Worm (Caenorhabditis elegans): ENCODE results near the gene W02D7.4.

Gene W02D7.4

DNA sequence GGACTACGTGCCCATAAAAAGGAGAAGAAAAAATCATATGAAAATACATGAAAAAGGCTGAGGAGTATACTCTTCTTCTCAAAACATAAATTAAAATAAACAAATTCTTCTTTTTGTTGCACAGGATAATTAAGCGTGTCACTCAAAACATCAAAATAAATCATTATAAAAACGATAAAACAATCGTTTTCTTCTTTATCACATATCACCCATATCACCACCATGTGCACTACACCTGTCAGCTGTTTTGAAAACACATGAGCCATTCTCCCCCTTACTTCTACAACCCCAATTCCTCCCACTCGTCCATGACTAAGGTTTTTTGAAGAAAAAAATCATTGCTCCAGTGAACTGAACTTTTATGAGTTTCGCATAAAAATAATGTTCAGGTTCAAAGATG lies 44.9 kb downstream of the W02D7.4 start:
- TF ChIP-seq skn-1 (tag; optimal IDR thresholded peaks at IDR 0.05) (no peak), unc-62 (GFP tag; optimal IDR thresholded peaks at IDR 0.05 in 1 of 2) (peak in 1 of 2 experiments; percentile 18), unc-62 (tag; optimal IDR thresholded peaks at IDR 0.05) (no peak), hlh-30 (tag; optimal IDR thresholded peaks at IDR 0.05; ENCODE audit: insufficient read depth) (peak; percentile 21), unc-39 (tag; optimal IDR thresholded peaks at IDR 0.05) (no peak)

DNA sequence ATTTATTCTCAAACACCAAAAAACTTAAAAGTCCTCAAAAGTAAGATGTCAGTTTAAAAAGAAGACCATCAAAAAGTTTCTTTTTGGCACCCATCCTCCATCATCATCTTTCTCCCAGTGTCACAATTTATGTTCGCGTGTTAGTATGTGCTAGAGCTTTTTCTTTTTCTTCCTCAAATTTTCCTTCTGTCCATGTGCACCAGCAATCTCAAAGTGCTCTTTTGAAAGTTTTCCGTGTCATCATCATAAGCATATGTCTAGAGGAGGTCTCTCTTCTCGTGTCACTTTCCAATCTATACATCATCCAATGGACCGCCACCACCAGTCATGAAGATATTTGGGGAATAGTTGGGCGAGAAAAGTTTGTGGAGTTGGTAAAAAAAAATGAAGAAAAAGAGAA lies 46.3 kb downstream of the W02D7.4 start:
- TF ChIP-seq nhr-10 (tag; optimal IDR thresholded peaks at IDR 0.05), result no peak
- TF ChIP-seq T20F7.1 (GFP tag; optimal IDR thresholded peaks at IDR 0.05), result no peak
- no peak for TF ChIP-seq mes-2 (tag; optimal IDR thresholded peaks at IDR 0.05; ENCODE audit: poor library complexity, severe bottlenecking)
- TF ChIP-seq nhr-28 (tag; optimal IDR thresholded peaks at IDR 0.05), result no peak
- no peak for TF ChIP-seq nhr-41 (GFP tag; IDR thresholded peaks at IDR 0.05)
- TF ChIP-seq zfp-3 (GFP tag; conservative IDR thresholded peaks at IDR 0.05), result no peak
- TF ChIP-seq ceh-82 (tag; optimal IDR thresholded peaks at IDR 0.05), result no peak
- TF ChIP-seq hlh-30 (tag; optimal IDR thresholded peaks at IDR 0.05; ENCODE audit: insufficient read depth), result peak; percentile 55
- TF ChIP-seq unc-62 (GFP tag; optimal IDR thresholded peaks at IDR 0.05 in 1 of 2), result peak in 1 of 2 experiments; percentile 22
- TF ChIP-seq unc-62 (tag; optimal IDR thresholded peaks at IDR 0.05), result no peak
- TF ChIP-seq aha-1 (tag), result no peak
- no peak for TF ChIP-seq spr-3 (GFP tag; optimal IDR thresholded peaks at IDR 0.05)
- no peak for TF ChIP-seq mxl-2 (GFP tag; conservative IDR thresholded peaks at IDR 0.05)
- no peak for TF ChIP-seq F26F4.8 (GFP tag; conservative IDR thresholded peaks at IDR 0.05)

DNA sequence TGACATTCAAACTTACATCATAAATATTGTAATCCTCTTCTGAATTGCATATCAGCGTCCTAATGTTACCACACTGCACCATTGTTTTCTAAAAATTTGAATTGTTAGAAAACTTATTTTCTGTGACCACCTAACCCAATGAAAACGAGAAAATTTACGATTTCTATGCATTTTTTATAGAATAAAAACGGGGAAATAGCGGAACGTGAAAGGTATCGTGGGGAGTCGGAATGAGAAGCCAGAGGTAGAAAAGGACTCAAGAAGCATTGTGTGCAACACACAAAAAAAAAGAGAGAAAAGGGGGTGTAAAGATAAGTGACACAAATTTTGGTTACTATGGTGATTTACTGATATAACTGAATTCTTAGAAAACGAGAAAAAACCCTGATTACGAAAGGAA lies 47.2 kb downstream of the W02D7.4 start, which contains the start of gene C16D9.6:
Gene C16D9.6 (minus strand): TSS at position 101 of the 400 bp plus-strand sequence.
- TF ChIP-seq nhr-48 (tag; optimal IDR thresholded peaks at IDR 0.05), result no peak
- TF ChIP-seq zag-1 (tag; optimal IDR thresholded peaks at IDR 0.05), result no peak
- TF ChIP-seq pha-4 (GFP tag; IDR thresholded peaks at IDR 0.05), result no peak
- TF ChIP-seq pha-4 (tag; optimal IDR thresholded peaks at IDR 0.05), result no peak
- no peak for TF ChIP-seq mxl-3 (GFP tag; optimal IDR thresholded peaks at IDR 0.05)
- no peak for TF ChIP-seq saeg-2 (GFP tag; IDR thresholded peaks at IDR 0.05)
- TF ChIP-seq zip-11 (GFP tag; IDR thresholded peaks at IDR 0.05), result no peak
- no peak for TF ChIP-seq dve-1 (tag; optimal IDR thresholded peaks at IDR 0.05; ENCODE audit: insufficient read depth)
- no peak for TF ChIP-seq F49E8.2 (tag; optimal IDR thresholded peaks at IDR 0.05; ENCODE audit: borderline replicate concordance)
- TF ChIP-seq nhr-6 (tag; optimal IDR thresholded peaks at IDR 0.05), result no peak
- no peak for TF ChIP-seq zfp-2 (tag; optimal IDR thresholded peaks at IDR 0.05)
- TF ChIP-seq nhr-77 (tag; optimal IDR thresholded peaks at IDR 0.05), result no peak
- TF ChIP-seq D1046.2 (GFP tag; IDR thresholded peaks at IDR 0.05), result no peak
- TF ChIP-seq lin-39 (tag; optimal IDR thresholded peaks at IDR 0.05), result no peak
- TF ChIP-seq lin-15B (tag; optimal IDR thresholded peaks at IDR 0.05), result no peak
- no peak for TF ChIP-seq dmd-6 (GFP tag; IDR thresholded peaks at IDR 0.05)
- TF ChIP-seq egl-27 (tag; optimal IDR thresholded peaks at IDR 0.05), result no peak
- no peak for TF ChIP-seq ceh-20 (GFP tag; IDR thresholded peaks at IDR 0.05)

DNA sequence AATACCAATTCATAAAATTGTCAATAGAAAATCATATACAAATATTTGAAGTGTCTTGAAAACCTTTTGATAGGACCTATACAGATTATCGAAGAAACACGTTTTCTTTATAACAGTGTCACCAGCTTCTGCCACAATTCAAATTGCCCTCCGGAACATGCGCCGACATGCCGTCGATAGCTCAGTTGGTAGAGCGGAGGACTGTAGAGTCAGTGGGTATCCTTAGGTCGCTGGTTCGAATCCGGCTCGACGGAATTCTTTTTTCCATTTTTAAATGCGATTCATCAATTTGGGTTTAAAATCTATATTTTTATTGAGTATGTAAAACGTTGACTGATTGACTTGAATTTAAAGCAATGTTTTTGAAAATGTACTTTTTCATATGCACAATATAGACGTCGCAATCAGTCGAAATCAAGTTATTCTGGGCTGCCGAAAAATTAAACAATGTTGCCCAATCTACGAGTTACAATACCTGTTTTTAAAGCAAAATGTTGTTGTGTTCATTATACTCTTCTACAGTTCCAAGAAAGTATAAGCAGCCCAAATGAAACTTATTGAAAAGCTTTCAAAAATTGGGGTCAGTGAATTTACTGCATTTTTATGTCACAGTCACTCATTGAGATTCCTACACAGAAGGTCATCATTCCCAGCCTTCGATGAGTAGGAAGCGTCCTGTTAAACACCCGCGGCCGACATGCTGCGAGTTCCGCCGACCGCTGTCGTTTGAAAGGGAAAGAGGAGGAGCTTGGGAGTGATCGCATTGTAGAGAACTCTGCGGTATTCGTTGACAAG lies 49.9 kb downstream of the W02D7.4 start:
- 0 out of 2 replicates have a peak, but pooled peaks have one; percentile 65 for TF ChIP-seq daf-19 (GFP tag; conservative IDR thresholded peaks at IDR 0.05)
- no peak for TF ChIP-seq dpl-1 (GFP tag; optimal IDR thresholded peaks at IDR 0.05)
- TF ChIP-seq nhr-11 (tag; optimal IDR thresholded peaks at IDR 0.05), result no peak
- TF ChIP-seq duxl-1 (tag; optimal IDR thresholded peaks at IDR 0.05; ENCODE audit: poor library complexity), result peak; percentile 80
- no peak for TF ChIP-seq D1046.2 (GFP tag; IDR thresholded peaks at IDR 0.05)
- peak; percentile 61 for TF ChIP-seq php-3 (GFP tag; IDR thresholded peaks at IDR 0.05)
- TF ChIP-seq egl-43 (GFP tag; IDR thresholded peaks at IDR 0.05), result no peak; the same call in none of the 2 replicates
- no peak for TF ChIP-seq lin-39 (tag; optimal IDR thresholded peaks at IDR 0.05)
- no peak for TF ChIP-seq ceh-28 (tag; optimal IDR thresholded peaks at IDR 0.05)
- TF ChIP-seq arid-1 (GFP tag; conservative IDR thresholded peaks at IDR 0.05), result peak; percentile 36; the same call in 1 of the 2 replicates
- no peak for TF ChIP-seq lin-29 (GFP tag; IDR thresholded peaks at IDR 0.05)
- TF ChIP-seq nhr-42 (GFP tag; IDR thresholded peaks at IDR 0.05), result no peak
- TF ChIP-seq ceh-82 (tag; optimal IDR thresholded peaks at IDR 0.05), result no peak
- peak in 1 of 2 experiments; percentile 65 for TF ChIP-seq lsy-2 (tag; optimal IDR thresholded peaks at IDR 0.05)
- peak; percentile 84 for TF ChIP-seq mep-1 (tag; optimal IDR thresholded peaks at IDR 0.05)
- no peak for TF ChIP-seq Y105C5A.15 (GFP tag; IDR thresholded peaks at IDR 0.05)
